Worm (Caenorhabditis elegans): ENCODE measurements around the gene F36G9.7.

DNA sequence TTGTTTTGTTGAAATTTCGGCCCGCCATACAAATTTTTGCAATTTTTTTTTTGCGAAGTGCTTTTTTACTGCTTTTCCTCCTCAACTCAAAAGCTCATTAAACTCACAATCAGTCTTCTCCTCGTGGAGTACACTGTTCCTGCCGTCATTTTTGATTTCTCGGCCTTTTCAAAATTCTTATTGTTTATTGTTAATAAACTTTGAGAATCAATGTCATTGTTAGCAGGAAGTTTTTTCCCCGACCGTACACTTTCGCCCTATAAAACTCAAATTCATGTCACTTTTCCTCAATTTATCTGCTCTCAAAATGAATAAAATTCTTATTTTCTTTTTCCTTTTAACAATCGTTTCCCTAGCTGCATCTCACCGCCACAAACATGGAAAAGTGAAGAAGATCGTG lies 6.3 kb upstream of the F36G9.7 start, which contains the start of gene clec-232:
- no peak for TF ChIP-seq isw-1 (GFP tag; IDR thresholded peaks at IDR 0.05)
- TF ChIP-seq nhr-12 (tag; optimal IDR thresholded peaks at IDR 0.05), result no peak
- no peak for TF ChIP-seq irx-1 (tag; optimal IDR thresholded peaks at IDR 0.05)
- no peak for TF ChIP-seq zip-4 (GFP tag; optimal IDR thresholded peaks at IDR 0.05)
- no peak for TF ChIP-seq blmp-1 (tag; optimal IDR thresholded peaks at IDR 0.05)
